Worm (Caenorhabditis elegans) whole organism, L2 larva: ENCODE measurements around the gene R11F4.1.
"Not testable (repeated sequence)": the region's sequence is repeated elsewhere in the genome, so short reads cannot be mapped to it uniquely, and the experiment has no call there.

Experiments used
- C34F6.9 ChIP-seq: fragments of 150-350 bp; optimal IDR thresholded peaks from 2 replicates; lab custom pipeline; 2014; ENCODE audit warnings: missing biosample characterization, missing genetic modification characterization
- F13H6.1 ChIP-seq: sonication (generic microtip); optimal IDR thresholded peaks from 2 replicates; lab custom pipeline; 2016; ENCODE audit warnings: missing genetic modification characterization, missing compliant biosample characterization
- R02D3.7 ChIP-seq: fragments of 150-350 bp; optimal IDR thresholded peaks from 2 replicates; lab custom pipeline; 2014; ENCODE audit warnings: missing biosample characterization, missing genetic modification characterization
- Y55F3AM.14 ChIP-seq: fragments of 200-800 bp; sonication (Bioruptor generic); optimal IDR thresholded peaks from 2 replicates; lab custom pipeline; 2018; ENCODE audit warnings: mild to moderate bottlenecking, missing genetic modification characterization, missing compliant biosample characterization
- ama-1 ChIP-seq: fragments of 150-350 bp; optimal IDR thresholded peaks from 2 replicates; lab custom pipeline; 2018; ENCODE audit warnings: inconsistent platforms
- blmp-1 ChIP-seq: sonication (generic microtip); optimal IDR thresholded peaks from 2 replicates; lab custom pipeline; 2017; ENCODE audit warnings: missing genetic modification characterization, mild to moderate bottlenecking, missing compliant biosample characterization, antibody characterized with exemption, moderate library complexity; ENCODE audit not compliant: insufficient read depth
- egl-27 ChIP-seq: sonication (generic microtip); optimal IDR thresholded peaks from 3 replicates; lab custom pipeline; 2017; ENCODE audit warnings: missing biosample characterization, missing genetic modification reagents, missing genetic modification characterization
- fos-1 ChIP-seq: fragments of 150-350 bp; optimal IDR thresholded peaks from 2 replicates; lab custom pipeline; 2014; ENCODE audit warnings: missing biosample characterization, missing genetic modification characterization
- gmeb-1 ChIP-seq: fragments of 150-350 bp; optimal IDR thresholded peaks from 2 replicates; lab custom pipeline; 2014; ENCODE audit warnings: missing biosample characterization, missing genetic modification characterization
- lin-11 ChIP-seq: fragments of 150-350 bp; sonication (generic microtip); optimal IDR thresholded peaks from 2 replicates; lab custom pipeline; 2014; ENCODE audit warnings: missing biosample characterization, missing genetic modification characterization, inconsistent platforms, mixed read lengths
- lin-13 ChIP-seq: fragments of 150-350 bp; optimal IDR thresholded peaks from 2 replicates; lab custom pipeline; 2014; ENCODE audit warnings: missing biosample characterization, missing genetic modification reagents, missing genetic modification characterization
- lsy-2 ChIP-seq, 2 experiments: fragments of 150-350 bp in 1 of 2; sonication (generic microtip) in 1 of 2; optimal IDR thresholded peaks; 2 replicates each; lab custom pipeline; 2014 to 2017; ENCODE audit warnings: missing biosample characterization in 2 of 2, missing genetic modification characterization in 2 of 2
- mab-5 ChIP-seq: fragments of 150-350 bp; optimal IDR thresholded peaks from 2 replicates; lab custom pipeline; 2014; ENCODE audit warnings: missing biosample characterization, missing genetic modification characterization
- mdl-1 ChIP-seq, 2 experiments: fragments of 150-350 bp in 1 of 2; sonication (generic microtip) in 1 of 2; optimal IDR thresholded peaks; 2 replicates each; lab custom pipeline; 2017; ENCODE audit warnings: missing biosample characterization in 2 of 2, missing genetic modification characterization in 2 of 2
- nhr-10 ChIP-seq: sonication (generic microtip); optimal IDR thresholded peaks from 2 replicates; lab custom pipeline; 2017; ENCODE audit warnings: missing biosample characterization, missing genetic modification characterization
- nhr-129 ChIP-seq: fragments of 150-350 bp; optimal IDR thresholded peaks from 2 replicates; lab custom pipeline; 2014; ENCODE audit warnings: missing biosample characterization, missing genetic modification characterization
- nhr-21 ChIP-seq: fragments of 150-350 bp; optimal IDR thresholded peaks from 2 replicates; lab custom pipeline; 2014; ENCODE audit warnings: missing biosample characterization, missing genetic modification characterization
- nhr-23 ChIP-seq: fragments of 150-350 bp; optimal IDR thresholded peaks from 2 replicates; lab custom pipeline; 2014; ENCODE audit warnings: missing biosample characterization, missing genetic modification reagents, missing genetic modification characterization
- nhr-237 ChIP-seq: fragments of 150-350 bp; optimal IDR thresholded peaks from 2 replicates; lab custom pipeline; 2014; ENCODE audit warnings: missing biosample characterization, missing genetic modification characterization
- nhr-25 ChIP-seq: fragments of 150-350 bp; sonication (generic microtip); optimal IDR thresholded peaks from 3 replicates; lab custom pipeline; 2014; ENCODE audit warnings: missing biosample characterization, missing genetic modification characterization
- nhr-6 ChIP-seq: fragments of 150-350 bp; optimal IDR thresholded peaks from 2 replicates; lab custom pipeline; 2014; ENCODE audit warnings: missing biosample characterization, missing genetic modification characterization
- nhr-77 ChIP-seq: fragments of 150-350 bp; optimal IDR thresholded peaks from 2 replicates; lab custom pipeline; 2014; ENCODE audit warnings: missing biosample characterization, missing genetic modification characterization
- sem-4 ChIP-seq: fragments of 150-350 bp; optimal IDR thresholded peaks from 2 replicates; lab custom pipeline; 2014; ENCODE audit warnings: missing biosample characterization, missing genetic modification reagents, missing genetic modification characterization
- skn-1 ChIP-seq: sonication (generic microtip); optimal IDR thresholded peaks from 2 replicates; lab custom pipeline; 2017; ENCODE audit warnings: missing biosample characterization, missing genetic modification characterization
- sma-3 ChIP-seq: sonication (generic microtip); optimal IDR thresholded peaks from 2 replicates; lab custom pipeline; 2016; ENCODE audit warnings: missing genetic modification reagents, missing genetic modification characterization, missing compliant biosample characterization
- sma-9 ChIP-seq, 2 experiments: fragments of 150-350 bp in 1 of 2; sonication (generic microtip) in 1 of 2; optimal IDR thresholded peaks; 2 replicates each; lab custom pipeline; 2014 to 2016; ENCODE audit warnings: missing genetic modification characterization in 2 of 2, mild to moderate bottlenecking in 1 of 2, missing biosample characterization in 1 of 2, missing compliant biosample characterization in 1 of 2, missing genetic modification reagents in 1 of 2, moderate library complexity in 1 of 2
- unc-39 ChIP-seq: fragments of 150-350 bp; optimal IDR thresholded peaks from 2 replicates; lab custom pipeline; 2014; ENCODE audit warnings: missing biosample characterization, missing genetic modification characterization
- unc-55 ChIP-seq: fragments of 150-350 bp; sonication (generic microtip); optimal IDR thresholded peaks from 3 replicates; lab custom pipeline; 2014; ENCODE audit warnings: missing biosample characterization, missing genetic modification reagents, missing genetic modification characterization
- unc-62 ChIP-seq: fragments of 150-350 bp; optimal IDR thresholded peaks from 2 replicates; lab custom pipeline; 2014; ENCODE audit warnings: missing biosample characterization, missing genetic modification reagents, missing genetic modification characterization
- ztf-11 ChIP-seq: sonication (generic microtip); optimal IDR thresholded peaks from 2 replicates; lab custom pipeline; 2017; ENCODE audit warnings: missing biosample characterization, missing genetic modification characterization

R11F4.1 gene

DNA sequence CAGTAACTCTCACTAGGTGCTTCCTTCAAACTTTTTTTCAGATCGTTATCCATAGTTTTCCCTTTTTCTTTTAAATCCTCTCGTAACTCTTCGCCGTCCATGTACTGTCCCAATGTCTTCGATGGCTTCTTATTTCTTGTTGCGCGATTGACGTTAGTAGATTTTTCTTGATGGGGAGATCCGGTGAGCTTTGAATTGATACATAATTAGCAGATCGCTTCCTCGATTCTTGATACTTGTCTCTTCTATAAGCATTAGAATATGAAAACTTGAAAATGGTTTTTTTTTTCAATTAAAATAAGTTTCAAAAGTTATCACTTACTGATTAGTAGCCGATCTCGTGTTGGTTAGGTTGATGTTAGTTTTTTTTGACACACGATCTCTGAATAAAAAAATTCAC, 46.3 kb upstream of the R11F4.1 start, which contains the start of gene K07D4.2:
K07D4.2 (minus strand) TSS at position 101 of the 400 bp plus-strand sequence.
- TF ChIP-seq nhr-10 (tag; lab: Kevin White, UChicago), result no peak
- TF ChIP-seq ztf-11 (tag; lab: Kevin White, UChicago), result no peak
- no peak for TF ChIP-seq R02D3.7
- TF ChIP-seq unc-55 (GFP tag; lab: Kevin White, UChicago), result no peak
- no peak for TF ChIP-seq blmp-1
- TF ChIP-seq nhr-237 (tag; lab: Kevin White, UChicago), result no peak
- TF ChIP-seq nhr-129 (tag; lab: Kevin White, UChicago), result no peak
- no peak for TF ChIP-seq mdl-1 (tag; optimal IDR thresholded peaks at IDR 0.05; lab: Kevin White, UChicago)

DNA sequence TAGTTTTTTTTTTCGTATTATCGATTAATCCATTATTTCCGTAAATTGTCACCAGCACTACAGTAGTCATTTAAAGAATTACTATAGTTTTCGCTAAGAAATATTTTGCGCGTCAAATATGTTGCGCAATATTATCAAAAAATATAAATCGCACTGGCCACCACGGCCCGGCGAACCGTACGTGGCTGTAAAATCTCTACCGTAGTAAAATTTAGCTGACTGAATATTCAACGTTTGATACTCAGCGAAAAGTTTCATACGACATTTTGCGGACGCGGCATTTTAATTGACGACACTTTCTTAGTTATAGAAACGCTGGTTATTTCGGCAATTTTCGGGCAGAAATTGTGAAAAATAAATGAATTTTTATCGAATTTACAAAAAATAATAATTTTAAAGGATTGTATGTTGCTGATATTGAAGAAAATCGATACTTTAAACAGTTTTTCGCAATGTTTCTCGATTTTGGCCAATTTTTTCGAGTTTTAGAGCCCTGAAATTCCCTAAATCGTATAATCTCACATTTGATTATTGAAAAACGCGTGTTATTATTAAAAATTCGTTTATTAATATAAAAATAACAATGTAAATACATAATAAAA, 43.8 kb upstream of the R11F4.1 start:
- TF ChIP-seq lsy-2 (tag; optimal IDR thresholded peaks at IDR 0.05; lab: Kevin White, UChicago) (peak; percentile 46 to 53), sma-3 (peak; percentile 60), sma-9 (GFP tag; optimal IDR thresholded peaks at IDR 0.05; lab: Kevin White, UChicago) (peak; percentile 38), lin-13 (peak; percentile 9), F13H6.1 (tag; lab: Kevin White, UChicago) (peak; percentile 66), gmeb-1 (tag; lab: Kevin White, UChicago) (peak; percentile 8)
- not testable (repeated sequence) for TF ChIP-seq sma-9 (tag; optimal IDR thresholded peaks at IDR 0.05; lab: Kevin White, UChicago)

DNA sequence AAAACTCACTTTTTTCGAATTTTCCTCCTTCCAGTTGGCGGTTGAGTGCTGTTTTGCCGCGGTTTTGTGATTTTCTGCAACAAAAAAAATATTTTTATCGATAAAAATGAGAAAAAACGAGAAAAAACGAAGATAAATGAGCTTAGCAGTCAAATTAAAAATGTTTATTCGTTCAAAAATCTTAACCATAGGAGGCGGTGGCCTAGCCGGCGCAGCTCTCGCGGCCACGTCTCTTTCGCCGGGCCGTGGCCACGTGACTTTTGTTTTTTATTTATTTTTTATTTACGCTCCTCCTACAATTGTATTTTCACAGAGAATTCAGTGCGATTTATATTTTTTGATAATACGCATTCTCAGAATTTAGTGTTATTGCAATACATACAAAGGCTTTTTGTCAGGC, 42.1 kb upstream of the R11F4.1 start:
- TF ChIP-seq mdl-1 (tag; optimal IDR thresholded peaks at IDR 0.05; lab: Kevin White, UChicago), result peak in 1 of 2 experiments; percentile 53
- peak; percentile 28 for TF ChIP-seq sma-3
- peak in 1 of 2 experiments; percentile 77 for TF ChIP-seq lsy-2 (tag; optimal IDR thresholded peaks at IDR 0.05; lab: Kevin White, UChicago)

DNA sequence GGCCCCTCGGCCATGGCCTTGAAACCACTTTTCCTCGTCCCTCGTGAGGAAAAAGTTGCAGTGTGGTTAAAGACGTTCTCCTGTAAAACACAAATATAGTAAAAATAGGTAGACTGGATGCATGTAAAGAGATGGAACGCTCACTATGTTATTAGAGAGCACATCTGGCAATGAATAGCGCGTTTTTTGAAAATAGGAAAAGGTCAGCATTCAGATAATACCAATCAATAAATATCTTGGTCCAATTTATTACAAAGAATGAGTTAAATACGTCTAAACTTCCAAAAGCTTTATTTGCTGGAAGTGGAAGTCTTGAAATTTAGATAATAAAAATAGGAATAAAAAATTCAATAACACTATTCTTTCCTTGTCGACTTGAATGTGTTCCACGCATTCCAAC, 29.3 kb upstream of the R11F4.1 start, which contains the start of gene gadr-4:
gadr-4 (minus strand) TSS at position 101 of the 400 bp plus-strand sequence.
- TF ChIP-seq nhr-25 (tag; lab: Kevin White, UChicago) (no peak), mab-5 (tag; lab: Kevin White, UChicago) (no peak)
- TF ChIP-seq, all 48 proteins: peak for 0

DNA sequence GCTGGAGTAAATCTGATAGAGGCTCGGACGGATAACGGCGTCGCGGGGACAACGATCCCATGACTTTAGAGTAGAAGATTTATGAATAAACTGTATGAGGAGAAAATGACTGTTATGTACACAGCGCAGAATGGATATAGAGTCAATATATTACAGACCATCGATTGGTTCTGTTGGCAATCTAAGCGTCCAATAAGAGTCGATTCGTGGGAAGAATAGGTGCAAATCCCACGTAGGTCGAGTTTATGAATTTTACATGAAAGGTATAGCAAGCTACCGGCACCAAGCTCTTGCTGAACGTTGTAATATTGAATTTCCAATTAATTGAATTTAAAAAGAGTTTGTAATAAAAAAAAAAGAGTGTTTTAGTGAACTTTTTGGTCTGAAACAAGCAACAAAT, 27.7 kb upstream of the R11F4.1 start, which contains the start of gene fbxb-118:
fbxb-118 (minus strand) TSS at position 101 of the 400 bp plus-strand sequence.
- TF ChIP-seq nhr-77 (tag; lab: Kevin White, UChicago) (no peak), skn-1 (no peak), C34F6.9 (no peak), nhr-10 (tag; lab: Kevin White, UChicago) (no peak), unc-55 (GFP tag; lab: Kevin White, UChicago) (no peak), mab-5 (tag; lab: Kevin White, UChicago) (no peak), nhr-237 (tag; lab: Kevin White, UChicago) (no peak), blmp-1 (no peak), F13H6.1 (tag; lab: Kevin White, UChicago) (no peak)
- TF ChIP-seq, all 48 proteins: peak for 0

DNA sequence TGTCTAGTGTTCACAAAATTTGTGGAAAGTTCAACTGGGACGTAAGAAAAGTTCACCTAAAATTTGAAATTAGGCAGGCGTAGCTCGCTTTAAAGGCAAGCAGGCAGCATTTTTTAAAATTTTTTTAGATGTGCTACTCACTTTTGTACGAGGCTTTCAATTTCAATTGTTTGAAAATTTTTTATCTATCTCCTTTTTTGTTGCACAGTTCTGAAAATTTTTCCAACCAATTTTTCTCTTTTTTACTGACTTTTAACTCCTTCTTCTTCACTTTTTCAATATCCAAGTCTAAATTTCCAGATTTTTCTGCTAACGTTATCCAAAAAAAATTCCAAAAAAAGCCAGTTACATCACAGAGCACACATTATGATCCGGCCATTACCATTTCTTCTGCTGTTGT, 24.5 kb upstream of the R11F4.1 start, which contains the start of gene W06A11.1:
W06A11.1 (plus strand) TSS at position 301 of the 400 bp plus-strand sequence.
- TF ChIP-seq fos-1 (tag; lab: Kevin White, UChicago), result no peak
- TF ChIP-seq nhr-10 (tag; lab: Kevin White, UChicago), result no peak
- no peak for TF ChIP-seq egl-27 (tag; lab: Kevin White, UChicago)
- no peak for TF ChIP-seq nhr-23 (tag; lab: Kevin White, UChicago)
- TF ChIP-seq lin-13, result no peak
- TF ChIP-seq unc-39 (tag; lab: Kevin White, UChicago), result no peak
- TF ChIP-seq nhr-6 (tag; lab: Kevin White, UChicago), result no peak
- TF ChIP-seq F13H6.1 (tag; lab: Kevin White, UChicago), result no peak
- no peak for TF ChIP-seq unc-62 (GFP tag; lab: Kevin White, UChicago)
- TF ChIP-seq sem-4 (tag; lab: Kevin White, UChicago), result no peak
- TF ChIP-seq nhr-21, result no peak
- no peak for TF ChIP-seq nhr-77 (tag; lab: Kevin White, UChicago)
- no peak for TF ChIP-seq mdl-1 (tag; optimal IDR thresholded peaks at IDR 0.05; lab: Kevin White, UChicago)
- no peak for TF ChIP-seq Y55F3AM.14
- TF ChIP-seq C34F6.9, result no peak
- no peak for TF ChIP-seq lin-11
- no peak for TF ChIP-seq ama-1 (lab: Kevin White, UChicago)
